Worm (Caenorhabditis elegans) whole organism, young adult: ENCODE measurements around the gene algn-9.

Experiments used
- B0336.3 ChIP-seq: fragments of 200-800 bp; sonication (Bioruptor generic); IDR thresholded peaks from 2 replicates; pipeline ENCODE4 v1.3.6; 2022; ENCODE audit warnings: missing genetic modification characterization, missing compliant biosample characterization
- F23B12.7 ChIP-seq: sonication (generic microtip); optimal IDR thresholded peaks from 2 replicates; lab custom pipeline; 2017; ENCODE audit warnings: missing genetic modification characterization, mild to moderate bottlenecking, missing compliant biosample characterization, antibody characterized with exemption, moderate library complexity; ENCODE audit not compliant: insufficient read depth
- F52B5.7 ChIP-seq: sonication (generic microtip); optimal IDR thresholded peaks from 2 replicates; lab custom pipeline; 2016; ENCODE audit warnings: mild to moderate bottlenecking, missing genetic modification characterization, missing compliant biosample characterization
- T26A5.8 ChIP-seq: sonication (generic microtip); optimal IDR thresholded peaks from 2 replicates; lab custom pipeline; 2016; ENCODE audit warnings: missing genetic modification characterization, missing compliant biosample characterization
- Y53F4B.3 ChIP-seq: fragments of 200-800 bp; sonication (Bioruptor generic); IDR thresholded peaks from 2 replicates; pipeline ENCODE4 v1.3.6; 2022; ENCODE audit warnings: missing genetic modification reagents, missing genetic modification characterization, missing compliant biosample characterization
- Y53G8AR.9 ChIP-seq: fragments of 200-800 bp; sonication (Bioruptor generic); conservative IDR thresholded peaks from 2 replicates; pipeline ENCODE4 v1.3.6; 2022; ENCODE audit warnings: missing genetic modification reagents, missing genetic modification characterization, missing compliant biosample characterization
- Y79H2A.3 ChIP-seq: fragments of 200-800 bp; sonication (Bioruptor generic); conservative IDR thresholded peaks from 2 replicates; pipeline ENCODE4 v1.3.6; 2022; ENCODE audit warnings: missing genetic modification reagents, missing genetic modification characterization, missing compliant biosample characterization
- ZK185.1 ChIP-seq: sonication (generic microtip); optimal IDR thresholded peaks from 2 replicates; lab custom pipeline; 2016; ENCODE audit warnings: mild to moderate bottlenecking, missing genetic modification characterization, missing compliant biosample characterization; ENCODE audit not compliant: poor library complexity, severe bottlenecking
- aptf-2 ChIP-seq: fragments of 200-800 bp; sonication (Bioruptor generic); conservative IDR thresholded peaks from 2 replicates; pipeline ENCODE4 v1.3.6; 2022; ENCODE audit warnings: missing genetic modification reagents, missing genetic modification characterization, missing compliant biosample characterization
- atf-7 ChIP-seq: sonication (generic microtip); optimal IDR thresholded peaks from 2 replicates; lab custom pipeline; 2017; ENCODE audit warnings: mild to moderate bottlenecking, missing genetic modification characterization, missing compliant biosample characterization
- athp-1 ChIP-seq: sonication (generic microtip); optimal IDR thresholded peaks from 2 replicates; lab custom pipeline; 2017; ENCODE audit warnings: mild to moderate bottlenecking, missing genetic modification characterization, missing compliant biosample characterization
- attf-6 ChIP-seq: fragments of 200-800 bp; sonication (Bioruptor generic); IDR thresholded peaks from 2 replicates; pipeline ENCODE4 v1.3.6; 2022; ENCODE audit warnings: missing genetic modification reagents, missing genetic modification characterization, missing compliant biosample characterization
- cebp-1 ChIP-seq, 2 experiments: fragments of 200-800 bp in 1 of 2; sonication (Bioruptor generic) in 1 of 2; sonication (generic microtip) in 1 of 2; IDR thresholded peaks in 1 of 2; optimal IDR thresholded peaks in 1 of 2; 2 replicates each; pipeline versions ENCODE4 v1.3.6 to Lab custom; 2017 to 2022; ENCODE audit warnings: missing compliant biosample characterization in 2 of 2, missing genetic modification characterization in 2 of 2, mild to moderate bottlenecking in 1 of 2, missing genetic modification reagents in 1 of 2, moderate library complexity in 1 of 2
- ceh-58 ChIP-seq: fragments of 200-800 bp; sonication (Bioruptor generic); IDR thresholded peaks from 2 replicates; pipeline ENCODE4 v1.3.6; 2022; ENCODE audit warnings: missing genetic modification characterization, missing compliant biosample characterization
- chd-7 ChIP-seq: sonication (generic microtip); optimal IDR thresholded peaks from 2 replicates; lab custom pipeline; 2016; ENCODE audit warnings: mild to moderate bottlenecking, missing genetic modification characterization, moderate library complexity, missing compliant biosample characterization
- dpl-1 ChIP-seq: fragments of 150-350 bp; optimal IDR thresholded peaks from 2 replicates; lab custom pipeline; 2014; ENCODE audit warnings: missing biosample characterization, missing genetic modification reagents, missing genetic modification characterization
- egl-44 ChIP-seq: fragments of 200-800 bp; sonication (Bioruptor generic); IDR thresholded peaks from 2 replicates; pipeline ENCODE4 v1.3.6; 2022; ENCODE audit warnings: missing genetic modification reagents, missing genetic modification characterization, missing compliant biosample characterization
- fkh-3 ChIP-seq: sonication (generic microtip); optimal IDR thresholded peaks from 2 replicates; lab custom pipeline; 2016; ENCODE audit warnings: mild to moderate bottlenecking, missing genetic modification characterization, missing compliant biosample characterization
- gei-17 ChIP-seq: fragments of 200-800 bp; sonication (Bioruptor generic); optimal IDR thresholded peaks from 2 replicates; lab custom pipeline; 2018; ENCODE audit warnings: mild to moderate bottlenecking, missing genetic modification characterization, missing compliant biosample characterization
- hsf-1 ChIP-seq: fragments of 200-800 bp; sonication (Bioruptor generic); IDR thresholded peaks from 2 replicates; pipeline ENCODE4 v1.3.6; 2022; ENCODE audit warnings: missing genetic modification reagents, missing genetic modification characterization, missing compliant biosample characterization
- let-607 ChIP-seq, 2 experiments: fragments of 200-800 bp in 1 of 2; sonication (Bioruptor generic) in 1 of 2; sonication (generic microtip) in 1 of 2; optimal IDR thresholded peaks; 2 replicates each; lab custom pipeline; 2016 to 2018; ENCODE audit warnings: mild to moderate bottlenecking in 2 of 2, missing compliant biosample characterization in 2 of 2, missing genetic modification characterization in 2 of 2, moderate library complexity in 2 of 2, missing genotype in 1 of 2
- lin-26 ChIP-seq: fragments of 200-800 bp; sonication (Bioruptor generic); IDR thresholded peaks from 2 replicates; pipeline ENCODE4 v1.3.6; 2022; ENCODE audit warnings: missing genetic modification reagents, missing genetic modification characterization, missing compliant biosample characterization
- lin-35 ChIP-seq, 3 experiments: fragments of 150-350 bp in 2 of 3; sonication (generic microtip) in 1 of 3; optimal IDR thresholded peaks; 2 replicates each; lab custom pipeline; 2014 to 2018; ENCODE audit warnings: missing biosample characterization in 3 of 3, missing genetic modification characterization in 3 of 3, missing genetic modification reagents in 3 of 3
- lin-54 ChIP-seq: fragments of 200-800 bp; sonication (Bioruptor generic); optimal IDR thresholded peaks from 2 replicates; lab custom pipeline; 2018; ENCODE audit warnings: mild to moderate bottlenecking, missing genetic modification characterization, missing compliant biosample characterization
- madf-3 ChIP-seq: fragments of 200-800 bp; sonication (Bioruptor generic); IDR thresholded peaks from 2 replicates; pipeline ENCODE4 v1.3.6; 2022; ENCODE audit warnings: missing genetic modification reagents, missing genetic modification characterization, missing compliant biosample characterization
- madf-6 ChIP-seq: fragments of 200-800 bp; sonication (Bioruptor generic); IDR thresholded peaks from 2 replicates; pipeline ENCODE4 v1.3.6; 2022; ENCODE audit warnings: missing genetic modification reagents, missing genetic modification characterization, missing compliant biosample characterization
- madf-8 ChIP-seq: fragments of 200-800 bp; sonication (Bioruptor generic); conservative IDR thresholded peaks from 2 replicates; pipeline ENCODE4 v1.3.6; 2022; ENCODE audit warnings: missing genetic modification reagents, missing genetic modification characterization, missing compliant biosample characterization
- mel-28 ChIP-seq: sonication (generic microtip); optimal IDR thresholded peaks from 2 replicates; lab custom pipeline; 2016; ENCODE audit warnings: borderline replicate concordance, mild to moderate bottlenecking, missing genetic modification characterization, missing compliant biosample characterization
- mes-4 ChIP-seq: sonication (generic microtip); optimal IDR thresholded peaks from 2 replicates; lab custom pipeline; 2016; ENCODE audit warnings: missing genotype, missing genetic modification characterization, missing compliant biosample characterization
- mxl-1 ChIP-seq: sonication (generic microtip); optimal IDR thresholded peaks from 2 replicates; lab custom pipeline; 2016; ENCODE audit warnings: missing genetic modification characterization, missing compliant biosample characterization
- nfya-1 ChIP-seq: sonication (generic microtip); optimal IDR thresholded peaks from 2 replicates; lab custom pipeline; 2017; ENCODE audit warnings: antibody characterized with exemption, missing compliant biosample characterization, missing genetic modification characterization, borderline replicate concordance; ENCODE audit not compliant: insufficient read depth
- pha-4 ChIP-seq: fragments of 150-350 bp; sonication (generic microtip); optimal IDR thresholded peaks from 2 replicates; lab custom pipeline; 2014; ENCODE audit warnings: missing biosample characterization, missing genetic modification reagents, missing genetic modification characterization
- rcor-1 ChIP-seq: fragments of 200-800 bp; sonication (Bioruptor generic); IDR thresholded peaks from 2 replicates; pipeline ENCODE4 v1.3.6; 2022; ENCODE audit warnings: missing genetic modification reagents, missing genetic modification characterization, missing compliant biosample characterization
- snpc-1.1 ChIP-seq: sonication (generic microtip); optimal IDR thresholded peaks from 2 replicates; lab custom pipeline; 2017; ENCODE audit warnings: missing genetic modification characterization, mild to moderate bottlenecking, missing compliant biosample characterization, antibody characterized with exemption, moderate library complexity, missing genotype, missing genetic modification reagents; ENCODE audit not compliant: insufficient read depth
- snpc-1.3 ChIP-seq: sonication (generic microtip); optimal IDR thresholded peaks from 2 replicates; lab custom pipeline; 2017; ENCODE audit warnings: missing genetic modification characterization, mild to moderate bottlenecking, missing compliant biosample characterization, antibody characterized with exemption, moderate library complexity, missing genotype, missing genetic modification reagents; ENCODE audit not compliant: insufficient read depth
- snpc-4 ChIP-seq, 5 experiments: fragments of 150-350 bp in 1 of 5; sonication (generic microtip) in 4 of 5; optimal IDR thresholded peaks; 2 replicates each; lab custom pipeline; 2014 to 2018; ENCODE audit warnings: missing genetic modification characterization in 5 of 5, missing biosample characterization in 3 of 5, antibody characterized with exemption in 2 of 5, mild to moderate bottlenecking in 2 of 5, missing compliant biosample characterization in 2 of 5, missing genotype in 2 of 5, moderate library complexity in 2 of 5, missing genetic modification reagents in 1 of 5
- somi-1 ChIP-seq: fragments of 200-800 bp; sonication (Bioruptor generic); optimal IDR thresholded peaks from 2 replicates; lab custom pipeline; 2018; ENCODE audit warnings: mild to moderate bottlenecking, missing genetic modification characterization, missing compliant biosample characterization
- sptf-2 ChIP-seq: fragments of 200-800 bp; sonication (Bioruptor generic); optimal IDR thresholded peaks from 2 replicates; lab custom pipeline; 2018; ENCODE audit warnings: mild to moderate bottlenecking, missing genetic modification characterization, missing compliant biosample characterization
- unc-130 ChIP-seq: sonication (generic microtip); optimal IDR thresholded peaks from 2 replicates; lab custom pipeline; 2016; ENCODE audit warnings: missing genetic modification reagents, missing genetic modification characterization, missing compliant biosample characterization
- ztf-18 ChIP-seq: sonication (generic microtip); optimal IDR thresholded peaks from 2 replicates; lab custom pipeline; 2016; ENCODE audit warnings: missing genotype, mild to moderate bottlenecking, missing genetic modification characterization, missing compliant biosample characterization
- ztf-22 ChIP-seq: fragments of 200-800 bp; sonication (Bioruptor generic); optimal IDR thresholded peaks from 2 replicates; lab custom pipeline; 2018; ENCODE audit warnings: mild to moderate bottlenecking, missing genetic modification characterization, moderate library complexity, missing compliant biosample characterization
- ztf-28 ChIP-seq: fragments of 200-800 bp; sonication (Bioruptor generic); IDR thresholded peaks from 2 replicates; pipeline ENCODE4 v1.3.6; 2022; ENCODE audit warnings: missing genetic modification reagents, missing genetic modification characterization, missing compliant biosample characterization
- ztf-6 ChIP-seq: fragments of 200-800 bp; sonication (Bioruptor generic); IDR thresholded peaks from 2 replicates; pipeline ENCODE4 v1.3.6; 2022; ENCODE audit warnings: missing genetic modification reagents, missing genetic modification characterization, missing compliant biosample characterization

algn-9 gene

DNA sequence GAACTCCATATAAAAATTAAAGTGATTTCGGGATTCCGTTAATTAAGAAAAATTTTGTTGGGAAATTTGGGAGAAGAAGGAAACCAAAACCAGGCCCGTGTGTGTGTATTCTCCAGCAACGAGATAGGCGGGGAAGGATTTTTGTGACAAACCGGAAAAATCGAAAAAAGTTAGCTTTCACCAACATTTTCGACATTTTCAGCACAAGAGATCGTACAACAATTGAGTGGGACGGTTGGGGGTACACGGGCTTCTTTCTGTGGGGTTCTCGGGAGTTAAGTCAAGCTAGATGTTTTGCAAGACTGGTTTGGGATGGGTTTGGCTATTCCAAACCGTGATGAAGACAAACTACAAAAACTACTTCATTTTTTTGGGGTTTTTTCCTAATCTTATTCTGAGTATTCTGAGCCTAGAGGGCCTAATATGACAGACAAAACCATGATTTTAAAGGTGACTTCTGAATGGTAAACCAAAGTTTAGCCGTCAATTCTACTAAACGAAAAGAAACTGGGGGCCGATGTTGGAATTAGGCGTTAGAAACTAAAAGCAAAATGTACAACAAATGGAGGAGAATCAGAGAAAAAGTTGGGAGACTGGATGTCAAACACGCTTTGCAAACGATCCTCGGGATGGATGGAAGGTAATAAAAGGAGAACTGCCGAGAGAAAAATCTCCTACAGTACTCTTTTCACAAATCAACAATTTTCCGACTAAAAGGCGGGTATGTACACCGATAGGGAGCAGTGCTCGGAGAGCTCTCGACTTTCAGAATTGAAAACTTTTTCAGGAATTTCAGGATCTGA is 41.3 kb upstream of the algn-9 start (continued):
- TF ChIP-seq ztf-22 (GFP tag; lab: Kevin White, UChicago), result no peak
- TF ChIP-seq attf-6 (GFP tag; lab: Robert Waterston, UW), result no peak
- peak; percentile 44; the same call in 1 of the 2 replicates for TF ChIP-seq Y53G8AR.9 (GFP tag; lab: Robert Waterston, UW)
- TF ChIP-seq athp-1 (tag; lab: Kevin White, UChicago), result peak; percentile 57
- TF ChIP-seq somi-1 (GFP tag; lab: Kevin White, UChicago), result peak; percentile 32
- TF ChIP-seq atf-7, result no peak
- no peak for TF ChIP-seq Y79H2A.3 (GFP tag; lab: Robert Waterston, UW)
- TF ChIP-seq chd-7 (tag; lab: Kevin White, UChicago), result peak; percentile 26
- TF ChIP-seq ztf-18 (tag; lab: Kevin White, UChicago), result no peak
- peak; percentile 90 for TF ChIP-seq F52B5.7 (tag; lab: Kevin White, UChicago)
- TF ChIP-seq aptf-2, result 0 out of 2 replicates have a peak, but pooled peaks have one; percentile 49
- TF ChIP-seq mes-4 (tag; lab: Kevin White, UChicago), result no peak
- TF ChIP-seq pha-4 (tag; lab: Kevin White, UChicago), result no peak
- peak; percentile 48; the same call in 1 of the 2 replicates for TF ChIP-seq madf-6 (GFP tag; lab: Robert Waterston, UW)
- 0 out of 2 replicates have a peak, but pooled peaks have one; percentile 51 for TF ChIP-seq ceh-58 (GFP tag; lab: Robert Waterston, UW)
- peak; percentile 68 for TF ChIP-seq lin-26 (GFP tag; lab: Robert Waterston, UW)
- no peak for TF ChIP-seq sptf-2 (GFP tag; lab: Kevin White, UChicago)
- TF ChIP-seq let-607 (tag; optimal IDR thresholded peaks at IDR 0.05; lab: Kevin White, UChicago), result peak in 1 of 2 experiments; percentile 23
- TF ChIP-seq gei-17 (GFP tag; lab: Kevin White, UChicago), result peak; percentile 29
- TF ChIP-seq madf-8, result no peak
- peak; percentile 63 for TF ChIP-seq mel-28 (tag; lab: Kevin White, UChicago)
- TF ChIP-seq lin-35 (GFP tag; optimal IDR thresholded peaks at IDR 0.05; lab: Kevin White, UChicago), result peak in 2 of 3 experiments; percentile 10 to 11
- no peak for TF ChIP-seq dpl-1 (GFP tag; lab: Kevin White, UChicago)
- peak; percentile 4 for TF ChIP-seq lin-54 (GFP tag; lab: Kevin White, UChicago)
- no peak for TF ChIP-seq snpc-1.3
- peak; percentile 8; the same call in 1 of the 2 replicates for TF ChIP-seq rcor-1 (GFP tag; lab: Robert Waterston, UW)
- no peak for TF ChIP-seq ztf-6 (GFP tag; lab: Robert Waterston, UW)
- TF ChIP-seq unc-130 (GFP tag; lab: Kevin White, UChicago), result no peak
- TF ChIP-seq madf-3, result peak; percentile 18; the same call in 1 of the 2 replicates
- TF ChIP-seq T26A5.8 (tag; lab: Kevin White, UChicago), result peak; percentile 43
- TF ChIP-seq snpc-4 (GFP tag; optimal IDR thresholded peaks at IDR 0.05; lab: Kevin White, UChicago), result no peak
- no peak for TF ChIP-seq snpc-4 (tag; optimal IDR thresholded peaks at IDR 0.05; lab: Kevin White, UChicago)
- peak; percentile 3; the same call in 1 of the 2 replicates for TF ChIP-seq Y53F4B.3
- TF ChIP-seq egl-44 (GFP tag; lab: Robert Waterston, UW), result peak; percentile 19; the same call in 1 of the 2 replicates
- no peak for TF ChIP-seq cebp-1 (GFP tag; IDR thresholded peaks at IDR 0.05; lab: Robert Waterston, UW)
- TF ChIP-seq cebp-1 (tag; optimal IDR thresholded peaks at IDR 0.05; lab: Kevin White, UChicago), result peak; percentile 67
- TF ChIP-seq ZK185.1 (tag; lab: Kevin White, UChicago), result peak; percentile 30
- no peak for TF ChIP-seq snpc-1.1 (tag; lab: Kevin White, UChicago)
- TF ChIP-seq F23B12.7 (tag; lab: Kevin White, UChicago), result no peak
- peak; percentile 48 for TF ChIP-seq B0336.3
- peak; percentile 57 for TF ChIP-seq hsf-1 (GFP tag; lab: Robert Waterston, UW)
- no peak for TF ChIP-seq fkh-3 (tag; lab: Kevin White, UChicago)
- TF ChIP-seq ztf-28 (GFP tag; lab: Robert Waterston, UW), result peak; percentile 58; the same call in 1 of the 2 replicates
- TF ChIP-seq nfya-1 (tag; lab: Kevin White, UChicago), result no peak
- no peak for TF ChIP-seq mxl-1
